Comparison of ENCODE assay signal across 5 worm cellular contexts in genomic region chrV:10693749-10694148, ce11.
TF ChIP-seq lines count a peak whose summit lies in the region.

No protein-coding gene starts in this region.

TF ChIP-seq in whole organism, L1 larva, 84 proteins besides CTCF, POLR2A, EP300 and RAD21 (continued from another document and continues in another):
- TF ChIP-seq nhr-71 (tag; optimal IDR thresholded peaks at IDR 0.05; lab: Kevin White, UChicago) (peak; percentile 47), mdl-1 (tag; optimal IDR thresholded peaks at IDR 0.05; lab: Kevin White, UChicago) (no peak), ceh-63 (GFP tag; optimal IDR thresholded peaks at IDR 0.05; lab: Kevin White, UChicago) (no peak), unc-30 (tag; optimal IDR thresholded peaks at IDR 0.05; lab: Kevin White, UChicago) (no peak), unc-86 (tag; optimal IDR thresholded peaks at IDR 0.05; lab: Kevin White, UChicago) (no peak), nhr-47 (tag; optimal IDR thresholded peaks at IDR 0.05; lab: Kevin White, UChicago) (no peak), sox-4 (tag; optimal IDR thresholded peaks at IDR 0.05; lab: Kevin White, UChicago) (no peak), zag-1 (tag; optimal IDR thresholded peaks at IDR 0.05; lab: Kevin White, UChicago) (no peak), ztf-11 (tag; optimal IDR thresholded peaks at IDR 0.05; lab: Kevin White, UChicago) (no peak), unc-130 (tag; optimal IDR thresholded peaks at IDR 0.05; lab: Kevin White, UChicago) (no peak), nhr-85 (tag; lab: Kevin White, UChicago) (no peak), efl-1 (optimal IDR thresholded peaks at IDR 0.05; lab: Kevin White, UChicago) (no peak), efl-1 (GFP tag; optimal IDR thresholded peaks at IDR 0.05 in 1 of 2; lab: Kevin White, UChicago) (peak in 1 of 2 experiments; percentile 30), Y116A8C.19 (tag; optimal IDR thresholded peaks at IDR 0.05; lab: Kevin White, UChicago; ENCODE audit: borderline replicate concordance) (no peak), fkh-10 (GFP tag; optimal IDR thresholded peaks at IDR 0.05; lab: Kevin White, UChicago) (no peak), snpc-4 (tag; optimal IDR thresholded peaks at IDR 0.05; lab: Kevin White, UChicago) (no peak), fos-1 (tag; optimal IDR thresholded peaks at IDR 0.05; lab: Kevin White, UChicago) (no peak), lin-14 (GFP tag; optimal IDR thresholded peaks at IDR 0.05; lab: Kevin White, UChicago) (peak; percentile 31), efl-3 (GFP tag; optimal IDR thresholded peaks at IDR 0.05; lab: Kevin White, UChicago) (no peak), ceh-82 (tag; optimal IDR thresholded peaks at IDR 0.05; lab: Kevin White, UChicago) (no peak), grh-1 (GFP tag; IDR thresholded peaks at IDR 0.05; lab: Robert Waterston, UW) (no peak), dpl-1 (GFP tag; optimal IDR thresholded peaks at IDR 0.05; lab: Kevin White, UChicago) (no peak), nhr-12 (tag; optimal IDR thresholded peaks at IDR 0.05; lab: Kevin White, UChicago) (no peak), ama-1 (optimal IDR thresholded peaks at IDR 0.05; lab: Kevin White, UChicago) (no peak), alr-1 (tag; optimal IDR thresholded peaks at IDR 0.05; lab: Kevin White, UChicago; ENCODE audit: borderline replicate concordance) (no peak), mep-1 (tag; optimal IDR thresholded peaks at IDR 0.05; lab: Kevin White, UChicago) (no peak), elt-3 (tag; optimal IDR thresholded peaks at IDR 0.05; lab: Kevin White, UChicago) (no peak), elt-2 (tag; optimal IDR thresholded peaks at IDR 0.05; lab: Kevin White, UChicago) (peak; percentile 99)

TF ChIP-seq in whole organism, L2 larva, 48 proteins besides CTCF, POLR2A, EP300 and RAD21 (continued from another document):
- TF ChIP-seq sem-4 (tag; optimal IDR thresholded peaks at IDR 0.05; lab: Kevin White, UChicago) (no peak), unc-55 (GFP tag; optimal IDR thresholded peaks at IDR 0.05; lab: Kevin White, UChicago) (no peak), C34F6.9 (tag; optimal IDR thresholded peaks at IDR 0.05; lab: Kevin White, UChicago) (no peak), mbf-1 (tag; optimal IDR thresholded peaks at IDR 0.05; lab: Kevin White, UChicago) (no peak), nhr-129 (tag; optimal IDR thresholded peaks at IDR 0.05; lab: Kevin White, UChicago) (no peak), sma-9 (GFP tag; optimal IDR thresholded peaks at IDR 0.05; lab: Kevin White, UChicago) (peak; percentile 86), sma-9 (tag; optimal IDR thresholded peaks at IDR 0.05; lab: Kevin White, UChicago) (no peak), R02D3.7 (tag; optimal IDR thresholded peaks at IDR 0.05; lab: Kevin White, UChicago) (no peak), blmp-1 (tag; optimal IDR thresholded peaks at IDR 0.05; lab: Kevin White, UChicago; ENCODE audit: insufficient read depth) (no peak), crh-2 (tag; optimal IDR thresholded peaks at IDR 0.05; lab: Kevin White, UChicago) (peak; percentile 47), F13H6.1 (tag; optimal IDR thresholded peaks at IDR 0.05; lab: Kevin White, UChicago) (peak; percentile 77), ztf-4 (tag; optimal IDR thresholded peaks at IDR 0.05; lab: Kevin White, UChicago) (no peak)
TF ChIP-seq in whole organism, L2 larva: peak in this region for 6.

TF ChIP-seq in whole organism, L3 larva, 47 proteins besides CTCF, POLR2A, EP300 and RAD21 (continued from another document):
- TF ChIP-seq ceh-9 (tag; optimal IDR thresholded peaks at IDR 0.05; lab: Kevin White, UChicago) (no peak), ama-1 (optimal IDR thresholded peaks at IDR 0.05; lab: Kevin White, UChicago) (no peak), lin-39 (tag; optimal IDR thresholded peaks at IDR 0.05; lab: Kevin White, UChicago) (no peak), mdl-1 (tag; optimal IDR thresholded peaks at IDR 0.05; lab: Kevin White, UChicago) (no peak), unc-39 (tag; optimal IDR thresholded peaks at IDR 0.05; lab: Kevin White, UChicago) (no peak), ceh-82 (tag; optimal IDR thresholded peaks at IDR 0.05; lab: Kevin White, UChicago) (no peak), ztf-4 (tag; optimal IDR thresholded peaks at IDR 0.05; lab: Kevin White, UChicago) (no peak), snpc-4 (tag; optimal IDR thresholded peaks at IDR 0.05; lab: Kevin White, UChicago) (no peak), pha-4 (tag; optimal IDR thresholded peaks at IDR 0.05; lab: Kevin White, UChicago) (peak; percentile 81), fkh-2 (tag; optimal IDR thresholded peaks at IDR 0.05; lab: Kevin White, UChicago) (no peak), tbx-2 (tag; optimal IDR thresholded peaks at IDR 0.05; lab: Kevin White, UChicago) (no peak), jun-1 (tag; optimal IDR thresholded peaks at IDR 0.05; lab: Kevin White, UChicago) (peak; percentile 88), sea-2 (GFP tag; optimal IDR thresholded peaks at IDR 0.05; lab: Kevin White, UChicago) (no peak), ceh-28 (tag; optimal IDR thresholded peaks at IDR 0.05; lab: Kevin White, UChicago) (no peak), ceh-16 (tag; optimal IDR thresholded peaks at IDR 0.05; lab: Kevin White, UChicago) (no peak), nhr-67 (tag; optimal IDR thresholded peaks at IDR 0.05; lab: Kevin White, UChicago) (no peak), nhr-11 (tag; optimal IDR thresholded peaks at IDR 0.05; lab: Kevin White, UChicago) (no peak), fkh-10 (GFP tag; optimal IDR thresholded peaks at IDR 0.05; lab: Kevin White, UChicago) (no peak), fos-1 (tag; optimal IDR thresholded peaks at IDR 0.05; lab: Kevin White, UChicago) (peak; percentile 11), mml-1 (tag; optimal IDR thresholded peaks at IDR 0.05; lab: Kevin White, UChicago) (no peak), ZK546.5 (tag; optimal IDR thresholded peaks at IDR 0.05; lab: Kevin White, UChicago) (no peak), nfya-1 (tag; optimal IDR thresholded peaks at IDR 0.05; lab: Kevin White, UChicago; ENCODE audit: insufficient read depth) (no peak), skn-1 (tag; optimal IDR thresholded peaks at IDR 0.05; lab: Kevin White, UChicago) (no peak), lin-15B (tag; optimal IDR thresholded peaks at IDR 0.05; lab: Kevin White, UChicago) (no peak), R02D3.7 (tag; optimal IDR thresholded peaks at IDR 0.05; lab: Kevin White, UChicago) (no peak)

TF ChIP-seq in whole organism, L4 larva, 104 proteins besides CTCF, POLR2A, EP300 and RAD21 (continued from another document):
- peak in 1 of 2 experiments; percentile 35 for TF ChIP-seq daf-16 (GFP tag; optimal IDR thresholded peaks at IDR 0.05; lab: Kevin White, UChicago)
- peak; percentile 96 for TF ChIP-seq daf-16 (tag; optimal IDR thresholded peaks at IDR 0.05; lab: Kevin White, UChicago)
- TF ChIP-seq lin-38 (GFP tag; IDR thresholded peaks at IDR 0.05; lab: Robert Waterston, UW): no peak
- TF ChIP-seq ceh-20 (GFP tag; IDR thresholded peaks at IDR 0.05; lab: Robert Waterston, UW): 0 out of 2 replicates have a peak, but pooled peaks have one; percentile 29
- TF ChIP-seq dve-1 (tag; optimal IDR thresholded peaks at IDR 0.05; lab: Kevin White, UChicago; ENCODE audit: insufficient read depth): peak; percentile 93
- no peak for TF ChIP-seq daf-19 (GFP tag; conservative IDR thresholded peaks at IDR 0.05; lab: Robert Waterston, UW)
- peak; percentile 98 for TF ChIP-seq pqm-1 (tag; optimal IDR thresholded peaks at IDR 0.05; lab: Kevin White, UChicago)
- peak; percentile 74 for TF ChIP-seq nhr-48 (tag; optimal IDR thresholded peaks at IDR 0.05; lab: Kevin White, UChicago)
- TF ChIP-seq F26F4.8 (GFP tag; conservative IDR thresholded peaks at IDR 0.05; lab: Robert Waterston, UW): no peak
- peak in 1 of 2 experiments; percentile 0 for TF ChIP-seq hif-1 (tag; optimal IDR thresholded peaks at IDR 0.05; lab: Kevin White, UChicago)
- TF ChIP-seq php-3 (GFP tag; IDR thresholded peaks at IDR 0.05; lab: Robert Waterston, UW): peak; percentile 93
- TF ChIP-seq T20F7.1 (GFP tag; optimal IDR thresholded peaks at IDR 0.05; lab: Kevin White, UChicago): peak; percentile 4
- no peak for TF ChIP-seq mxl-3 (GFP tag; optimal IDR thresholded peaks at IDR 0.05; lab: Kevin White, UChicago)
- peak; percentile 10 for TF ChIP-seq hlh-30 (tag; optimal IDR thresholded peaks at IDR 0.05; lab: Kevin White, UChicago; ENCODE audit: insufficient read depth)

TF ChIP-seq in whole organism, young adult, 124 proteins besides CTCF, POLR2A, EP300 and RAD21 (continued from another document):
- TF ChIP-seq ama-1 (optimal IDR thresholded peaks at IDR 0.05; lab: Kevin White, UChicago): no peak
- TF ChIP-seq ama-1 (GFP tag; optimal IDR thresholded peaks at IDR 0.05; lab: Kevin White, UChicago): no peak
- TF ChIP-seq ceh-100 (GFP tag; IDR thresholded peaks at IDR 0.05; lab: Robert Waterston, UW): no peak
- peak; percentile 56 for TF ChIP-seq ztf-22 (GFP tag; optimal IDR thresholded peaks at IDR 0.05; lab: Kevin White, UChicago)
- TF ChIP-seq Y95B8A.8 (GFP tag; IDR thresholded peaks at IDR 0.05; lab: Robert Waterston, UW): no peak
- TF ChIP-seq ceh-40 (GFP tag; IDR thresholded peaks at IDR 0.05; lab: Robert Waterston, UW): no peak
- TF ChIP-seq F37B4.10 (GFP tag; IDR thresholded peaks at IDR 0.05; lab: Robert Waterston, UW): no peak
- TF ChIP-seq tbp1 (GFP tag; optimal IDR thresholded peaks at IDR 0.05; lab: Kevin White, UChicago): peak; percentile 9
- no peak for TF ChIP-seq ekl-4 (GFP tag; IDR thresholded peaks at IDR 0.05; lab: Robert Waterston, UW)
- TF ChIP-seq nhr-80 (tag; optimal IDR thresholded peaks at IDR 0.05; lab: Kevin White, UChicago): peak; percentile 98
- no peak for TF ChIP-seq lsy-27 (tag; optimal IDR thresholded peaks at IDR 0.05; lab: Kevin White, UChicago; ENCODE audit: borderline replicate concordance, insufficient read depth)
- TF ChIP-seq nfya-2 (GFP tag; IDR thresholded peaks at IDR 0.05; lab: Robert Waterston, UW): no peak
- no peak for TF ChIP-seq zfh-2 (GFP tag; conservative IDR thresholded peaks at IDR 0.05; lab: Robert Waterston, UW)
- peak; percentile 30 for TF ChIP-seq ets-4 (GFP tag; optimal IDR thresholded peaks at IDR 0.05; lab: Kevin White, UChicago)
- no peak for TF ChIP-seq B0261.1 (tag; optimal IDR thresholded peaks at IDR 0.05; lab: Kevin White, UChicago)
- TF ChIP-seq sdz-38 (tag; optimal IDR thresholded peaks at IDR 0.05; lab: Kevin White, UChicago): no peak
- TF ChIP-seq rcor-1 (GFP tag; IDR thresholded peaks at IDR 0.05; lab: Robert Waterston, UW): no peak
- TF ChIP-seq xnd-1 (tag; optimal IDR thresholded peaks at IDR 0.05; lab: Kevin White, UChicago): no peak
- no peak for TF ChIP-seq ztf-25 (GFP tag; IDR thresholded peaks at IDR 0.05; lab: Robert Waterston, UW)
- no peak for TF ChIP-seq cebp-1 (GFP tag; IDR thresholded peaks at IDR 0.05; lab: Robert Waterston, UW)
- peak; percentile 51 for TF ChIP-seq cebp-1 (tag; optimal IDR thresholded peaks at IDR 0.05; lab: Kevin White, UChicago)
- TF ChIP-seq F22D6.2 (tag; optimal IDR thresholded peaks at IDR 0.05; lab: Kevin White, UChicago): no peak
